Worm (Caenorhabditis elegans) whole organism, L4 larva: Measurements from ENCODE around the gene eak-7.

Source experiments
- F10B5.3 ChIP-seq: sonication (generic microtip); optimal IDR thresholded peaks from 2 replicates; lab custom pipeline; 2016; ENCODE audit warnings: mild to moderate bottlenecking, missing genetic modification characterization, missing compliant biosample characterization
- F37D6.2 ChIP-seq: sonication (generic microtip); optimal IDR thresholded peaks from 2 replicates; lab custom pipeline; 2016; ENCODE audit warnings: mild to moderate bottlenecking, missing genetic modification characterization, missing compliant biosample characterization
- F49E8.2 ChIP-seq: sonication (generic microtip); optimal IDR thresholded peaks from 2 replicates; lab custom pipeline; 2016; ENCODE audit warnings: missing compliant biosample characterization, mild to moderate bottlenecking, missing genetic modification characterization, borderline replicate concordance
- Y105C5A.15 ChIP-seq: fragments of 200-800 bp; sonication (Bioruptor generic); IDR thresholded peaks from 2 replicates; pipeline ENCODE4 v1.3.6; 2022; ENCODE audit warnings: missing genetic modification characterization, missing compliant biosample characterization
- Y5F2A.4 ChIP-seq: fragments of 200-800 bp; sonication (Bioruptor generic); optimal IDR thresholded peaks from 2 replicates; lab custom pipeline; 2018; ENCODE audit warnings: mild to moderate bottlenecking, missing genetic modification characterization, missing compliant biosample characterization
- aha-1 ChIP-seq: fragments of 150-350 bp; peaks from one replicate; lab custom pipeline; 2014; ENCODE audit warnings: missing biosample characterization, missing genetic modification characterization
- ama-1 ChIP-seq: fragments of 150-350 bp; optimal IDR thresholded peaks from 2 replicates; lab custom pipeline; 2014; ENCODE audit warnings: inconsistent platforms, mixed read lengths
- attf-4 ChIP-seq: sonication (generic microtip); optimal IDR thresholded peaks from 3 replicates; lab custom pipeline; 2017; ENCODE audit warnings: missing biosample characterization, missing genetic modification characterization
- ceh-32 ChIP-seq: sonication (generic microtip); optimal IDR thresholded peaks from 2 replicates; lab custom pipeline; 2016; ENCODE audit warnings: mild to moderate bottlenecking, missing genetic modification characterization, missing compliant biosample characterization; ENCODE audit not compliant: poor library complexity
- ceh-82 ChIP-seq: sonication (generic microtip); optimal IDR thresholded peaks from 2 replicates; lab custom pipeline; 2017; ENCODE audit warnings: missing biosample characterization, missing genetic modification characterization
- ces-1 ChIP-seq: fragments of 150-350 bp; sonication (generic microtip); optimal IDR thresholded peaks from 4 replicates; lab custom pipeline; 2014; ENCODE audit warnings: missing biosample characterization, missing genetic modification reagents, missing genetic modification characterization
- cey-2 ChIP-seq: sonication (generic microtip); optimal IDR thresholded peaks from 3 replicates; lab custom pipeline; 2017; ENCODE audit warnings: missing genetic modification characterization, mild to moderate bottlenecking, missing compliant biosample characterization, antibody characterized with exemption, borderline replicate concordance; ENCODE audit not compliant: insufficient read depth
- ctbp-1 ChIP-seq: fragments of 200-800 bp; sonication (Bioruptor generic); IDR thresholded peaks from 2 replicates; pipeline ENCODE4 v1.3.6; 2022; ENCODE audit warnings: missing genetic modification reagents, missing genetic modification characterization, missing compliant biosample characterization
- daf-8 ChIP-seq: fragments of 200-800 bp; sonication (Bioruptor generic); IDR thresholded peaks from 2 replicates; pipeline ENCODE4 v1.3.6; 2022; ENCODE audit warnings: missing genetic modification characterization, missing compliant biosample characterization
- dmd-6 ChIP-seq: fragments of 200-800 bp; sonication (Bioruptor generic); IDR thresholded peaks from 2 replicates; pipeline ENCODE4 v1.3.6; 2022; ENCODE audit warnings: missing genetic modification reagents, missing genetic modification characterization, missing compliant biosample characterization
- dmd-8 ChIP-seq: fragments of 200-800 bp; sonication (Bioruptor generic); IDR thresholded peaks from 2 replicates; pipeline ENCODE4 v1.3.6; 2022; ENCODE audit warnings: missing genetic modification characterization, missing compliant biosample characterization
- dpl-1 ChIP-seq: fragments of 150-350 bp; optimal IDR thresholded peaks from 2 replicates; lab custom pipeline; 2014; ENCODE audit warnings: missing biosample characterization, missing genetic modification reagents, missing genetic modification characterization
- dve-1 ChIP-seq: sonication (generic microtip); optimal IDR thresholded peaks from 2 replicates; lab custom pipeline; 2017; ENCODE audit warnings: antibody characterized with exemption, mild to moderate bottlenecking, missing genetic modification characterization, missing compliant biosample characterization; ENCODE audit not compliant: insufficient read depth
- gei-8 ChIP-seq: fragments of 200-800 bp; sonication (Bioruptor generic); optimal IDR thresholded peaks from 2 replicates; lab custom pipeline; 2018; ENCODE audit warnings: mild to moderate bottlenecking, missing genetic modification characterization, missing compliant biosample characterization
- hif-1 ChIP-seq, 2 experiments: sonication (generic microtip); optimal IDR thresholded peaks; 2 replicates each; lab custom pipeline; 2016 to 2017; ENCODE audit warnings: missing compliant biosample characterization in 2 of 2, missing genetic modification characterization in 2 of 2, missing genetic modification reagents in 2 of 2, missing genotype in 2 of 2, mild to moderate bottlenecking in 1 of 2
- hlh-11 ChIP-seq: fragments of 200-800 bp; sonication (Bioruptor generic); optimal IDR thresholded peaks from 2 replicates; lab custom pipeline; 2018; ENCODE audit warnings: mild to moderate bottlenecking, missing genetic modification characterization, missing compliant biosample characterization
- jun-1 ChIP-seq: fragments of 150-350 bp; optimal IDR thresholded peaks from 2 replicates; lab custom pipeline; 2014; ENCODE audit warnings: missing biosample characterization, missing genetic modification reagents, missing genetic modification characterization
- lim-7 ChIP-seq: fragments of 200-800 bp; sonication (Bioruptor generic); IDR thresholded peaks from 2 replicates; pipeline ENCODE4 v1.3.6; 2022; ENCODE audit warnings: missing genetic modification characterization, missing compliant biosample characterization
- lin-38 ChIP-seq: fragments of 200-800 bp; sonication (Bioruptor generic); IDR thresholded peaks from 2 replicates; pipeline ENCODE4 v1.3.6; 2022; ENCODE audit warnings: missing genetic modification reagents, missing genetic modification characterization, missing compliant biosample characterization
- lin-39 ChIP-seq: fragments of 150-350 bp; optimal IDR thresholded peaks from 2 replicates; lab custom pipeline; 2014; ENCODE audit warnings: missing biosample characterization, missing genetic modification reagents, missing genetic modification characterization
- lsy-2 ChIP-seq, 2 experiments: fragments of 150-350 bp in 1 of 2; sonication (generic microtip) in 1 of 2; optimal IDR thresholded peaks; 2 replicates each; lab custom pipeline; 2014 to 2017; ENCODE audit warnings: missing biosample characterization in 2 of 2, missing genetic modification characterization in 2 of 2
- madf-5 ChIP-seq, 2 experiments: fragments of 200-800 bp; sonication (Bioruptor generic); IDR thresholded peaks; 2 replicates each; pipeline ENCODE4 v1.3.6; 2022; ENCODE audit warnings: missing compliant biosample characterization in 2 of 2, missing genetic modification characterization in 2 of 2
- mdl-1 ChIP-seq, 2 experiments: fragments of 150-350 bp in 1 of 2; sonication (generic microtip) in 1 of 2; optimal IDR thresholded peaks; 2 replicates each; lab custom pipeline; 2014 to 2017; ENCODE audit warnings: missing biosample characterization in 2 of 2, missing genetic modification characterization in 2 of 2
- nhr-11 ChIP-seq: fragments of 150-350 bp; optimal IDR thresholded peaks from 2 replicates; lab custom pipeline; 2014; ENCODE audit warnings: missing biosample characterization, missing genetic modification characterization
- nhr-111 ChIP-seq: fragments of 200-800 bp; sonication (Bioruptor generic); optimal IDR thresholded peaks from 2 replicates; lab custom pipeline; 2018; ENCODE audit warnings: mild to moderate bottlenecking, missing genetic modification characterization, missing compliant biosample characterization
- nhr-237 ChIP-seq: sonication (generic microtip); optimal IDR thresholded peaks from 2 replicates; lab custom pipeline; 2017; ENCODE audit warnings: missing biosample characterization, missing genetic modification characterization
- nhr-25 ChIP-seq: sonication (generic microtip); optimal IDR thresholded peaks from 2 replicates; lab custom pipeline; 2017; ENCODE audit warnings: missing genetic modification characterization, mild to moderate bottlenecking, missing compliant biosample characterization, antibody characterized with exemption, moderate library complexity, borderline replicate concordance; ENCODE audit not compliant: insufficient read depth
- nhr-28 ChIP-seq: fragments of 150-350 bp; optimal IDR thresholded peaks from 2 replicates; lab custom pipeline; 2014; ENCODE audit warnings: missing biosample characterization, missing genetic modification characterization
- nhr-42 ChIP-seq: fragments of 200-800 bp; sonication (Bioruptor generic); IDR thresholded peaks from 2 replicates; pipeline ENCODE4 v1.3.6; 2022; ENCODE audit warnings: missing genetic modification characterization, missing compliant biosample characterization
- nhr-76 ChIP-seq: fragments of 150-350 bp; optimal IDR thresholded peaks from 2 replicates; lab custom pipeline; 2014; ENCODE audit warnings: missing biosample characterization, missing genetic modification characterization
- nhr-77 ChIP-seq: fragments of 150-350 bp; optimal IDR thresholded peaks from 2 replicates; lab custom pipeline; 2014; ENCODE audit warnings: missing biosample characterization, missing genetic modification characterization
- pha-4 ChIP-seq, 2 experiments: fragments of 150-350 bp in 1 of 2; fragments of 200-800 bp in 1 of 2; sonication (Bioruptor generic) in 1 of 2; IDR thresholded peaks in 1 of 2; optimal IDR thresholded peaks in 1 of 2; 2 replicates each; pipeline versions ENCODE4 v1.3.6 to Lab custom; 2014 to 2022; ENCODE audit warnings: missing genetic modification characterization in 2 of 2, missing genetic modification reagents in 2 of 2, missing biosample characterization in 1 of 2, missing compliant biosample characterization in 1 of 2
- rbr-2 ChIP-seq: sonication (generic microtip); optimal IDR thresholded peaks from 2 replicates; lab custom pipeline; 2016; ENCODE audit warnings: missing genotype, missing genetic modification characterization, missing compliant biosample characterization
- saeg-2 ChIP-seq: fragments of 200-800 bp; sonication (Bioruptor generic); IDR thresholded peaks from 2 replicates; pipeline ENCODE4 v1.3.6; 2022; ENCODE audit warnings: missing genetic modification reagents, missing genetic modification characterization, missing compliant biosample characterization
- sdz-12 ChIP-seq: fragments of 200-800 bp; sonication (Bioruptor generic); optimal IDR thresholded peaks from 2 replicates; lab custom pipeline; 2018; ENCODE audit warnings: mild to moderate bottlenecking, missing genetic modification characterization, missing compliant biosample characterization
- skn-1 ChIP-seq: fragments of 150-350 bp; optimal IDR thresholded peaks from 2 replicates; lab custom pipeline; 2014; ENCODE audit warnings: missing biosample characterization, missing genetic modification characterization
- snpc-1.2 ChIP-seq: fragments of 200-800 bp; sonication (Bioruptor generic); IDR thresholded peaks from 2 replicates; pipeline ENCODE4 v1.3.6; 2022; ENCODE audit warnings: missing genetic modification reagents, missing genetic modification characterization, missing compliant biosample characterization
- spr-1 ChIP-seq: sonication (generic microtip); optimal IDR thresholded peaks from 2 replicates; lab custom pipeline; 2016; ENCODE audit warnings: mild to moderate bottlenecking, missing genetic modification characterization, missing compliant biosample characterization
- tag-97 ChIP-seq: fragments of 200-800 bp; sonication (Bioruptor generic); IDR thresholded peaks from 2 replicates; pipeline ENCODE4 v1.3.6; 2022; ENCODE audit warnings: missing genetic modification characterization, missing compliant biosample characterization
- unc-130 ChIP-seq: sonication (generic microtip); optimal IDR thresholded peaks from 2 replicates; lab custom pipeline; 2016; ENCODE audit warnings: missing genetic modification reagents, missing genetic modification characterization, missing compliant biosample characterization
- unc-39 ChIP-seq: sonication (generic microtip); optimal IDR thresholded peaks from 2 replicates; lab custom pipeline; 2017; ENCODE audit warnings: missing biosample characterization, missing genetic modification characterization
- unc-62 ChIP-seq, 3 experiments: fragments of 150-350 bp in 1 of 3; sonication (generic microtip); optimal IDR thresholded peaks in 2 of 3; peaks in 1 of 3; 1 replicate in 1 of 3; 2 replicates in 2 of 3; lab custom pipeline; 2014 to 2017; ENCODE audit warnings: missing biosample characterization in 3 of 3, missing genetic modification characterization in 3 of 3, missing genetic modification reagents in 3 of 3, missing genotype in 1 of 3
- ztf-11 ChIP-seq: fragments of 150-350 bp; optimal IDR thresholded peaks from 2 replicates; lab custom pipeline; 2014; ENCODE audit warnings: missing biosample characterization, missing genetic modification characterization

eak-7 gene

ce11 chrIV:12596960-12597359, 31.2 kb upstream of the eak-7 start:
- TF ChIP-seq nhr-76 (no peak), aha-1 (tag; lab: Kevin White, UChicago) (peak; percentile 91)

- TF ChIP-seq nhr-111 (GFP tag; lab: Kevin White, UChicago) (peak; percentile 28), dmd-6 (GFP tag; lab: Robert Waterston, UW) (peak; percentile 79), unc-62 (GFP tag; optimal IDR thresholded peaks at IDR 0.05 in 1 of 2; lab: Kevin White, UChicago) (no peak), unc-62 (tag; optimal IDR thresholded peaks at IDR 0.05; lab: Kevin White, UChicago) (no peak), ctbp-1 (GFP tag; lab: Robert Waterston, UW) (peak; percentile 65), nhr-28 (tag; lab: Kevin White, UChicago) (peak; percentile 34), snpc-1.2 (peak; percentile 88), nhr-237 (tag; lab: Kevin White, UChicago) (no peak), daf-8 (GFP tag; lab: Robert Waterston, UW) (0 out of 2 replicates have a peak, but pooled peaks have one; percentile 69), nhr-11 (tag; lab: Kevin White, UChicago) (peak; percentile 22), lin-38 (GFP tag; lab: Robert Waterston, UW) (no peak; the same call in 1 of the 2 replicates), cey-2 (tag; lab: Kevin White, UChicago) (no peak), nhr-42 (GFP tag; lab: Robert Waterston, UW) (peak; percentile 65; the same call in 1 of the 2 replicates), ceh-82 (tag; lab: Kevin White, UChicago) (no peak), lim-7 (GFP tag; lab: Robert Waterston, UW) (peak; percentile 89), jun-1 (no peak), hif-1 (tag; optimal IDR thresholded peaks at IDR 0.05; lab: Kevin White, UChicago) (peak; percentile 4 to 86), nhr-77 (peak; percentile 2), ama-1 (lab: Kevin White, UChicago) (no peak), pha-4 (GFP tag; IDR thresholded peaks at IDR 0.05; lab: Robert Waterston, UW) (peak; percentile 94), pha-4 (tag; optimal IDR thresholded peaks at IDR 0.05; lab: Kevin White, UChicago) (no peak), gei-8 (GFP tag; lab: Kevin White, UChicago) (peak; percentile 41), Y5F2A.4 (GFP tag; lab: Kevin White, UChicago) (peak; percentile 28), spr-1 (tag; lab: Kevin White, UChicago) (peak; percentile 66), madf-5 (GFP tag; IDR thresholded peaks at IDR 0.05; lab: Robert Waterston, UW) (peak; percentile 54 to 72; a peak in 3 of 4 replicates), nhr-25 (tag; lab: Kevin White, UChicago) (no peak), sdz-12 (GFP tag; lab: Kevin White, UChicago) (peak; percentile 53), dmd-8 (GFP tag; lab: Robert Waterston, UW) (peak; percentile 86), ces-1 (GFP tag; lab: Kevin White, UChicago) (no peak), unc-39 (tag; lab: Kevin White, UChicago) (no peak), hlh-11 (peak; percentile 68), Y105C5A.15 (GFP tag; lab: Robert Waterston, UW) (peak; percentile 84; the same call in 1 of the 2 replicates), ceh-32 (tag; lab: Kevin White, UChicago) (peak; percentile 42), unc-130 (GFP tag; lab: Kevin White, UChicago) (peak; percentile 71), dve-1 (tag; lab: Kevin White, UChicago) (peak; percentile 56), saeg-2 (GFP tag; lab: Robert Waterston, UW) (no peak), skn-1 (tag; lab: Kevin White, UChicago) (no peak), lin-39 (tag; lab: Kevin White, UChicago) (no peak), F10B5.3 (tag; lab: Kevin White, UChicago) (peak; percentile 35), lsy-2 (tag; optimal IDR thresholded peaks at IDR 0.05; lab: Kevin White, UChicago) (no peak), F37D6.2 (tag; lab: Kevin White, UChicago) (peak; percentile 47), attf-4 (tag; lab: Kevin White, UChicago) (no peak), rbr-2 (tag; lab: Kevin White, UChicago) (peak; percentile 83), ztf-11 (tag; lab: Kevin White, UChicago) (no peak), F49E8.2 (tag; lab: Kevin White, UChicago) (peak; percentile 48), tag-97 (no peak), mdl-1 (tag; optimal IDR thresholded peaks at IDR 0.05; lab: Kevin White, UChicago) (peak in 1 of 2 experiments; percentile 80), dpl-1 (GFP tag; lab: Kevin White, UChicago) (peak; percentile 38)
Observed at ce11 chrIV:12594574-12594973, 28.8 kb upstream of the eak-7 start.
